Fruit fly (Drosophila melanogaster): ENCODE measurements around the gene Klp98A.

DNA sequence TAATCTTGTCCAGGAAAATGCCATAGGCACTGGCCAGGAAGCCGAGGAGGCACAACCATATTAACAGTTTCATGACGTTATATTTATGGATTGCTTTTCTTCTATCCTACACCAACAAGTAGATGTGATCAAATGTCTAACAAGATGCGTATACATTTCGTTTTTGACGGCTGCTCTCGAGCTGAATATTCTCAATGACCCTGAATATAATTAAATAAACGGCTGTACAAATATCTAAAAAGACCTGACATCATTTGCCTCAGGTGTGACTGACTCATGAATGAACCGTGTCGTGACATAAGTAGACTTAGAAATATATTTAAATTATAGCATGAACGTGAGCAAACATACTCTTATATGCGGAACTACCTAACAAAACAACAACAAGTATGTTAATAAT, 56.1 kb downstream of the Klp98A start, which contains the start of gene CG5402:
- no peak for TF ChIP-seq usp (GFP tag; optimal IDR thresholded peaks at IDR 0.05)
- TF ChIP-seq da (GFP tag; optimal IDR thresholded peaks at IDR 0.05) = no peak
- no peak for TF ChIP-seq run (tag; optimal IDR thresholded peaks at IDR 0.05)
- no peak for TF ChIP-seq CG9797 (GFP tag; optimal IDR thresholded peaks at IDR 0.05)
- TF ChIP-seq hb (GFP tag; IDR thresholded peaks at IDR 0.05; ENCODE audit: partially characterized antibody) = no peak
- no peak for TF ChIP-seq tap (tag; optimal IDR thresholded peaks at IDR 0.05)
- no peak for TF ChIP-seq CG4404 (GFP tag; IDR thresholded peaks at IDR 0.05)
- no peak for TF ChIP-seq CG31224 (GFP tag; IDR thresholded peaks at IDR 0.05)
- no peak for TF ChIP-seq CG31365 (tag; optimal IDR thresholded peaks at IDR 0.05)
- TF ChIP-seq pnt (GFP tag; optimal IDR thresholded peaks at IDR 0.05) = no peak
- no peak for TF ChIP-seq Aef1 (GFP tag; IDR thresholded peaks at IDR 0.05)
- TF ChIP-seq CG13424 (tag; optimal IDR thresholded peaks at IDR 0.05) = no peak
- no peak for TF ChIP-seq Med (GFP tag)
